Worm (Caenorhabditis elegans) whole organism, L4 larva: ENCODE results near the gene srd-13.
A peak's percentile ranks its signal among the peaks of the same experiment; 100 is the strongest.

Source experiments
- ZK546.5 ChIP-seq, 2 experiments: sonication (generic microtip); optimal IDR thresholded peaks; 2 replicates each; lab custom pipeline; 2017; ENCODE audit warnings: missing biosample characterization in 2 of 2, missing genetic modification characterization in 2 of 2
- aha-1 ChIP-seq: fragments of 150-350 bp; peaks from one replicate; lab custom pipeline; 2014; ENCODE audit warnings: missing biosample characterization, missing genetic modification characterization
- arid-1 ChIP-seq: fragments of 200-800 bp; sonication (Bioruptor generic); conservative IDR thresholded peaks from 2 replicates; pipeline ENCODE4 v1.3.6; 2022; ENCODE audit warnings: missing genetic modification reagents, missing genetic modification characterization, missing compliant biosample characterization
- ceh-20 ChIP-seq: fragments of 200-800 bp; sonication (Bioruptor generic); IDR thresholded peaks from 2 replicates; pipeline ENCODE4 v1.3.6; 2022; ENCODE audit warnings: missing genetic modification reagents, missing genetic modification characterization, missing compliant biosample characterization
- ceh-62 ChIP-seq: sonication (generic microtip); optimal IDR thresholded peaks from 2 replicates; lab custom pipeline; 2017; ENCODE audit warnings: missing biosample characterization, missing genetic modification characterization
- daf-16 ChIP-seq, 3 experiments: sonication (generic microtip); optimal IDR thresholded peaks; 2 replicates each; lab custom pipeline; 2016 to 2017; ENCODE audit warnings: missing genetic modification characterization in 3 of 3, missing genetic modification reagents in 3 of 3, mild to moderate bottlenecking in 2 of 3, missing compliant biosample characterization in 2 of 3, missing biosample characterization in 1 of 3, moderate library complexity in 1 of 3
- daf-8 ChIP-seq: fragments of 200-800 bp; sonication (Bioruptor generic); IDR thresholded peaks from 2 replicates; pipeline ENCODE4 v1.3.6; 2022; ENCODE audit warnings: missing genetic modification characterization, missing compliant biosample characterization
- dmd-6 ChIP-seq: fragments of 200-800 bp; sonication (Bioruptor generic); IDR thresholded peaks from 2 replicates; pipeline ENCODE4 v1.3.6; 2022; ENCODE audit warnings: missing genetic modification reagents, missing genetic modification characterization, missing compliant biosample characterization
- dmd-9 ChIP-seq: fragments of 200-800 bp; sonication (Bioruptor generic); IDR thresholded peaks from 2 replicates; pipeline ENCODE4 v1.3.6; 2022; ENCODE audit warnings: missing genetic modification reagents, missing genetic modification characterization, missing compliant biosample characterization
- duxl-1 ChIP-seq: sonication (generic microtip); optimal IDR thresholded peaks from 2 replicates; lab custom pipeline; 2016; ENCODE audit warnings: mild to moderate bottlenecking, missing genetic modification characterization, moderate library complexity, missing compliant biosample characterization; ENCODE audit not compliant: poor library complexity
- dve-1 ChIP-seq: sonication (generic microtip); optimal IDR thresholded peaks from 2 replicates; lab custom pipeline; 2017; ENCODE audit warnings: antibody characterized with exemption, mild to moderate bottlenecking, missing genetic modification characterization, missing compliant biosample characterization; ENCODE audit not compliant: insufficient read depth
- fkh-10 ChIP-seq: fragments of 150-350 bp; optimal IDR thresholded peaks from 2 replicates; lab custom pipeline; 2014; ENCODE audit warnings: missing biosample characterization, missing genetic modification reagents, missing genetic modification characterization
- fos-1 ChIP-seq: fragments of 150-350 bp; optimal IDR thresholded peaks from 2 replicates; lab custom pipeline; 2014; ENCODE audit warnings: missing biosample characterization, missing genetic modification characterization
- hif-1 ChIP-seq, 2 experiments: sonication (generic microtip); optimal IDR thresholded peaks; 2 replicates each; lab custom pipeline; 2016 to 2017; ENCODE audit warnings: missing compliant biosample characterization in 2 of 2, missing genetic modification characterization in 2 of 2, missing genetic modification reagents in 2 of 2, missing genotype in 2 of 2, mild to moderate bottlenecking in 1 of 2
- hlh-11 ChIP-seq: fragments of 200-800 bp; sonication (Bioruptor generic); optimal IDR thresholded peaks from 2 replicates; lab custom pipeline; 2018; ENCODE audit warnings: mild to moderate bottlenecking, missing genetic modification characterization, missing compliant biosample characterization
- hlh-30 ChIP-seq: sonication (generic microtip); optimal IDR thresholded peaks from 2 replicates; lab custom pipeline; 2017; ENCODE audit warnings: antibody characterized with exemption, mild to moderate bottlenecking, missing genetic modification characterization, missing compliant biosample characterization; ENCODE audit not compliant: insufficient read depth
- hmg-1.1 ChIP-seq: fragments of 200-800 bp; sonication (Bioruptor generic); IDR thresholded peaks from 2 replicates; pipeline ENCODE4 v1.3.6; 2022; ENCODE audit warnings: missing genetic modification reagents, missing genetic modification characterization, missing compliant biosample characterization
- lin-13 ChIP-seq: fragments of 150-350 bp; optimal IDR thresholded peaks from 2 replicates; lab custom pipeline; 2014; ENCODE audit warnings: missing biosample characterization, missing genetic modification reagents, missing genetic modification characterization
- lsy-2 ChIP-seq, 2 experiments: fragments of 150-350 bp in 1 of 2; sonication (generic microtip) in 1 of 2; optimal IDR thresholded peaks; 2 replicates each; lab custom pipeline; 2014 to 2017; ENCODE audit warnings: missing biosample characterization in 2 of 2, missing genetic modification characterization in 2 of 2
- madf-9 ChIP-seq: fragments of 200-800 bp; sonication (Bioruptor generic); conservative IDR thresholded peaks from 2 replicates; pipeline ENCODE4 v1.3.6; 2022; ENCODE audit warnings: missing genetic modification reagents, missing genetic modification characterization, missing compliant biosample characterization
- mdl-1 ChIP-seq, 2 experiments: fragments of 150-350 bp in 1 of 2; sonication (generic microtip) in 1 of 2; optimal IDR thresholded peaks; 2 replicates each; lab custom pipeline; 2014 to 2017; ENCODE audit warnings: missing biosample characterization in 2 of 2, missing genetic modification characterization in 2 of 2
- mdt-29 ChIP-seq: fragments of 200-800 bp; sonication (Bioruptor generic); IDR thresholded peaks from 2 replicates; pipeline ENCODE4 v1.3.6; 2022; ENCODE audit warnings: missing genetic modification reagents, missing genetic modification characterization, missing compliant biosample characterization
- mep-1 ChIP-seq: fragments of 150-350 bp; sonication (generic microtip); optimal IDR thresholded peaks from 3 replicates; lab custom pipeline; 2014; ENCODE audit warnings: missing biosample characterization, missing genetic modification characterization
- mes-2 ChIP-seq: sonication (generic microtip); optimal IDR thresholded peaks from 2 replicates; lab custom pipeline; 2016; ENCODE audit warnings: missing genotype, mild to moderate bottlenecking, missing genetic modification characterization, missing compliant biosample characterization; ENCODE audit not compliant: poor library complexity, severe bottlenecking
- mxl-3 ChIP-seq: fragments of 200-800 bp; sonication (Bioruptor generic); optimal IDR thresholded peaks from 2 replicates; lab custom pipeline; 2018; ENCODE audit warnings: mild to moderate bottlenecking, missing genetic modification characterization, missing compliant biosample characterization
- nhr-11 ChIP-seq: fragments of 150-350 bp; optimal IDR thresholded peaks from 2 replicates; lab custom pipeline; 2014; ENCODE audit warnings: missing biosample characterization, missing genetic modification characterization
- nhr-25 ChIP-seq: sonication (generic microtip); optimal IDR thresholded peaks from 2 replicates; lab custom pipeline; 2017; ENCODE audit warnings: missing genetic modification characterization, mild to moderate bottlenecking, missing compliant biosample characterization, antibody characterized with exemption, moderate library complexity, borderline replicate concordance; ENCODE audit not compliant: insufficient read depth
- nhr-28 ChIP-seq: fragments of 150-350 bp; optimal IDR thresholded peaks from 2 replicates; lab custom pipeline; 2014; ENCODE audit warnings: missing biosample characterization, missing genetic modification characterization
- nhr-48 ChIP-seq: sonication (generic microtip); optimal IDR thresholded peaks from 2 replicates; lab custom pipeline; 2016; ENCODE audit warnings: mild to moderate bottlenecking, missing genetic modification characterization, missing compliant biosample characterization
- nhr-6 ChIP-seq: fragments of 150-350 bp; optimal IDR thresholded peaks from 2 replicates; lab custom pipeline; 2014; ENCODE audit warnings: missing biosample characterization, missing genetic modification characterization
- pha-4 ChIP-seq, 2 experiments: fragments of 150-350 bp in 1 of 2; fragments of 200-800 bp in 1 of 2; sonication (Bioruptor generic) in 1 of 2; IDR thresholded peaks in 1 of 2; optimal IDR thresholded peaks in 1 of 2; 2 replicates each; pipeline versions ENCODE4 v1.3.6 to Lab custom; 2014 to 2022; ENCODE audit warnings: missing genetic modification characterization in 2 of 2, missing genetic modification reagents in 2 of 2, missing biosample characterization in 1 of 2, missing compliant biosample characterization in 1 of 2
- pqm-1 ChIP-seq: sonication (generic microtip); optimal IDR thresholded peaks from 2 replicates; lab custom pipeline; 2017; ENCODE audit warnings: missing biosample characterization, missing genetic modification characterization
- sdz-12 ChIP-seq: fragments of 200-800 bp; sonication (Bioruptor generic); optimal IDR thresholded peaks from 2 replicates; lab custom pipeline; 2018; ENCODE audit warnings: mild to moderate bottlenecking, missing genetic modification characterization, missing compliant biosample characterization
- unc-62 ChIP-seq, 3 experiments: fragments of 150-350 bp in 1 of 3; sonication (generic microtip); optimal IDR thresholded peaks in 2 of 3; peaks in 1 of 3; 1 replicate in 1 of 3; 2 replicates in 2 of 3; lab custom pipeline; 2014 to 2017; ENCODE audit warnings: missing biosample characterization in 3 of 3, missing genetic modification characterization in 3 of 3, missing genetic modification reagents in 3 of 3, missing genotype in 1 of 3
- zfp-2 ChIP-seq: sonication (generic microtip); optimal IDR thresholded peaks from 2 replicates; lab custom pipeline; 2016; ENCODE audit warnings: mild to moderate bottlenecking, missing genetic modification characterization, missing compliant biosample characterization

srd-13 gene

DNA sequence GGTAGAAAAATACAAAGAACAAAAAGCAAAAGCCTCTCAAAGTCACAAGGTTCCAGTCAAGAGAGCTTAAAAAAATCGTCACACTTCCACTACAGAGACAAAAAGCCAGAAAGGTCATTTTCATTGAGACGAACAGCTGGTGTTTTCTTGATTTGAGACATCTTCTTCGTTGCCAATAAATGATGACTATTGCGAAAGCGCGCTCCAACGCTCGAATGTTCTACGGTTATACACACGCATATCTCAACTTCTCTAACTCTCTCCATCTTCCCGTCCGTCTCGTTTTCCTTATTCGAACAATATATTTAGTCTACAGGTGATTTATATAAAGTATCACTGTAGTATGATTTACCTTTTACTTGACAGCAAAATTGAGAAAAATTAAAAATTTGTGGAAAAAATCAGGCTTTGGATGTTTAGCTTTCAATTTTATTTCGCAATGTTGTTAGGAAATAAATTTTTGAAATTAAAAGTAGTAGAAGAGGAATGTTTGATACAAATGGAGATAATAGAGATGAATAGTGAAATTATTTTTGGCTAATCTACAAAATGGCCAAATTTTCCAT is 30.0 kb upstream of the srd-13 start:
- peak; percentile 69 for TF ChIP-seq nhr-11 (tag; lab: Kevin White, UChicago)
- no peak for TF ChIP-seq daf-8
- peak; percentile 81 for TF ChIP-seq hlh-11 (tag; lab: Kevin White, UChicago)
- peak; percentile 97 for TF ChIP-seq aha-1 (tag; lab: Kevin White, UChicago)
- TF ChIP-seq ZK546.5 (tag; optimal IDR thresholded peaks at IDR 0.05; lab: Kevin White, UChicago), result no peak
- 0 out of 2 replicates have a peak, but pooled peaks have one; percentile 19 for TF ChIP-seq arid-1
- TF ChIP-seq hif-1 (tag; optimal IDR thresholded peaks at IDR 0.05; lab: Kevin White, UChicago), result peak in 1 of 2 experiments; percentile 58
- TF ChIP-seq nhr-28, result peak; percentile 74
- TF ChIP-seq fkh-10, result no peak
- peak; percentile 61 for TF ChIP-seq nhr-25 (tag; lab: Kevin White, UChicago)
- TF ChIP-seq hlh-30, result peak; percentile 47
- TF ChIP-seq lsy-2 (tag; optimal IDR thresholded peaks at IDR 0.05; lab: Kevin White, UChicago), result peak in 1 of 2 experiments; percentile 59
- TF ChIP-seq nhr-48 (tag; lab: Kevin White, UChicago), result peak; percentile 9
- TF ChIP-seq mep-1 (tag; lab: Kevin White, UChicago), result peak; percentile 40
- no peak for TF ChIP-seq dmd-9 (GFP tag; lab: Robert Waterston, UW)
- TF ChIP-seq mdt-29 (GFP tag; lab: Robert Waterston, UW), result 0 out of 2 replicates have a peak, but pooled peaks have one; percentile 25
- peak; percentile 60 for TF ChIP-seq dmd-6 (GFP tag; lab: Robert Waterston, UW)
- TF ChIP-seq lin-13 (GFP tag; lab: Kevin White, UChicago), result peak; percentile 67
- peak; percentile 53; the same call in 1 of the 2 replicates for TF ChIP-seq hmg-1.1 (GFP tag; lab: Robert Waterston, UW)
- peak in 1 of 2 experiments; percentile 24 for TF ChIP-seq unc-62 (GFP tag; optimal IDR thresholded peaks at IDR 0.05 in 1 of 2; lab: Kevin White, UChicago)
- no peak for TF ChIP-seq unc-62 (tag; optimal IDR thresholded peaks at IDR 0.05; lab: Kevin White, UChicago)
- TF ChIP-seq pqm-1 (tag; lab: Kevin White, UChicago), result no peak
- peak; percentile 57 for TF ChIP-seq dve-1 (tag; lab: Kevin White, UChicago)
- TF ChIP-seq duxl-1, result no peak
- TF ChIP-seq daf-16 (GFP tag; optimal IDR thresholded peaks at IDR 0.05; lab: Kevin White, UChicago), result peak in 1 of 2 experiments; percentile 5
- peak; percentile 15 for TF ChIP-seq daf-16 (tag; optimal IDR thresholded peaks at IDR 0.05; lab: Kevin White, UChicago)
- TF ChIP-seq zfp-2 (tag; lab: Kevin White, UChicago), result no peak
- no peak for TF ChIP-seq ceh-62 (tag; lab: Kevin White, UChicago)
- TF ChIP-seq sdz-12, result no peak
- peak; percentile 43 for TF ChIP-seq nhr-6
- peak in 1 of 2 experiments; percentile 58 for TF ChIP-seq mdl-1 (tag; optimal IDR thresholded peaks at IDR 0.05; lab: Kevin White, UChicago)
- TF ChIP-seq mes-2, result peak; percentile 37
- TF ChIP-seq ceh-20 (GFP tag; lab: Robert Waterston, UW), result 0 out of 2 replicates have a peak, but pooled peaks have one; percentile 12
- TF ChIP-seq, all 104 proteins: peak for 22

DNA sequence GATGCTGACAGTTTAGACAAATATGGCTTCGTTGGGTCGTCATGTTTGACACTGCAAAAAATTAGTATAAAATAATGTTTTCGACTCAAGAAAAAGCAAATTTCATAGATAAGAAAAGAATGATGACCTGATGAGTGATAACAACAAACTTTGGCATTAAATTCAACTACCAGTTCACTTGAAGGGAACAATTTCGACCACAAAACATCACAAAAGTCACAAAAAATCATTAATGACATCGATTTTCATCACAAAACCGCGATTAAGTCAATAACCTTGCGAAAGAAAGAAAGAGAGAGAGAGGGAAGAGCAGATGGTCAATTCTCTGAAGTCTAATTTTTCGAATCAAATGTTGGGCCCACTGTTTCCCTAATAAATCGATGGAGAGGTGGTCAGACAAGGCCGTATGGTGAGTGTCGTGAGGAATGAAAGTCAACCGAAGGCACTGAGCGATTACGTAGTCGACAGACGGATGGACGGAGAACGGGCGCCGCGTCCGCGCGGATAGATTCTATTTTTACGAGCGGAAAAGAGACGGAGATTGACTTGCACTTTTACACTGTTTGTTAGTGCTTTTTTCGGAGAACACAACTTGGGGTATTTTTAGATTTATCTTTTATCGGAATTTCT is 29.0 kb upstream of the srd-13 start, which contains the start of gene bec-1:
Gene bec-1 (minus strand): TSS at position 51 of the 630 bp plus-strand sequence.
- no peak for TF ChIP-seq dmd-9 (GFP tag; lab: Robert Waterston, UW)
- TF ChIP-seq unc-62 (GFP tag; optimal IDR thresholded peaks at IDR 0.05 in 1 of 2; lab: Kevin White, UChicago), result peak in 1 of 2 experiments; percentile 28
- TF ChIP-seq unc-62 (tag; optimal IDR thresholded peaks at IDR 0.05; lab: Kevin White, UChicago), result no peak
- 0 out of 2 replicates have a peak, but pooled peaks have one; percentile 9 for TF ChIP-seq madf-9 (GFP tag; lab: Robert Waterston, UW)
- peak; percentile 19 for TF ChIP-seq aha-1 (tag; lab: Kevin White, UChicago)
- no peak for TF ChIP-seq pha-4 (GFP tag; IDR thresholded peaks at IDR 0.05; lab: Robert Waterston, UW)
- no peak for TF ChIP-seq pha-4 (tag; optimal IDR thresholded peaks at IDR 0.05; lab: Kevin White, UChicago)
- TF ChIP-seq dmd-6 (GFP tag; lab: Robert Waterston, UW), result 0 out of 2 replicates have a peak, but pooled peaks have one; percentile 21
- TF ChIP-seq fos-1 (tag; lab: Kevin White, UChicago), result no peak
- peak; percentile 8 for TF ChIP-seq nhr-28
- peak; percentile 40 for TF ChIP-seq mxl-3 (GFP tag; lab: Kevin White, UChicago)
- 0 out of 2 replicates have a peak, but pooled peaks have one; percentile 10 for TF ChIP-seq hmg-1.1 (GFP tag; lab: Robert Waterston, UW)
- no peak for TF ChIP-seq daf-16 (GFP tag; optimal IDR thresholded peaks at IDR 0.05; lab: Kevin White, UChicago)
- TF ChIP-seq daf-16 (tag; optimal IDR thresholded peaks at IDR 0.05; lab: Kevin White, UChicago), result peak; percentile 10
- peak; percentile 31 for TF ChIP-seq hlh-11 (tag; lab: Kevin White, UChicago)
- TF ChIP-seq, all 104 proteins: peak for 9
